Worm (Caenorhabditis elegans) whole organism, L3 larva: ENCODE data around the gene F40G12.11.
"Not testable (repeated sequence)": the region's sequence is repeated elsewhere in the genome, so short reads cannot be mapped to it uniquely, and the experiment has no call there.

Experiments used
- R02D3.7 ChIP-seq: fragments of 150-350 bp; optimal IDR thresholded peaks from 2 replicates; lab custom pipeline; 2014; ENCODE audit warnings: missing biosample characterization, missing genetic modification characterization
- ZK546.5 ChIP-seq: sonication (generic microtip); optimal IDR thresholded peaks from 2 replicates; lab custom pipeline; 2017; ENCODE audit warnings: missing biosample characterization, missing genetic modification characterization
- aly-2 ChIP-seq: fragments of 150-350 bp; optimal IDR thresholded peaks from 2 replicates; lab custom pipeline; 2014; ENCODE audit warnings: missing biosample characterization, missing genetic modification characterization
- ceh-28 ChIP-seq: fragments of 150-350 bp; optimal IDR thresholded peaks from 2 replicates; lab custom pipeline; 2014; ENCODE audit warnings: missing biosample characterization, missing genetic modification reagents, missing genetic modification characterization
- ceh-82 ChIP-seq: fragments of 150-350 bp; optimal IDR thresholded peaks from 2 replicates; lab custom pipeline; 2014; ENCODE audit warnings: missing biosample characterization, missing genetic modification characterization
- ceh-9 ChIP-seq: sonication (generic microtip); optimal IDR thresholded peaks from 2 replicates; lab custom pipeline; 2018; ENCODE audit warnings: missing biosample characterization, missing genetic modification characterization
- egl-27 ChIP-seq: sonication (generic microtip); optimal IDR thresholded peaks from 4 replicates; lab custom pipeline; 2017; ENCODE audit warnings: missing biosample characterization, missing genetic modification reagents, missing genetic modification characterization
- egl-5 ChIP-seq: fragments of 150-350 bp; optimal IDR thresholded peaks from 2 replicates; lab custom pipeline; 2017; ENCODE audit warnings: missing biosample characterization, missing genetic modification reagents, missing genetic modification characterization, inconsistent platforms
- elt-2 ChIP-seq: sonication (generic microtip); optimal IDR thresholded peaks from 2 replicates; lab custom pipeline; 2016; ENCODE audit warnings: missing genetic modification reagents, mild to moderate bottlenecking, missing genetic modification characterization, missing compliant biosample characterization
- eor-1 ChIP-seq, 2 experiments: fragments of 150-350 bp; optimal IDR thresholded peaks; 2 replicates each; lab custom pipeline; 2014 to 2018; ENCODE audit warnings: missing biosample characterization in 2 of 2, missing genetic modification characterization in 2 of 2
- fkh-10 ChIP-seq: sonication (generic microtip); optimal IDR thresholded peaks from 2 replicates; lab custom pipeline; 2017; ENCODE audit warnings: missing biosample characterization, missing genetic modification reagents, missing genetic modification characterization
- fos-1 ChIP-seq: fragments of 150-350 bp; optimal IDR thresholded peaks from 2 replicates; lab custom pipeline; 2014; ENCODE audit warnings: missing biosample characterization, missing genetic modification characterization
- jun-1 ChIP-seq: fragments of 150-350 bp; optimal IDR thresholded peaks from 2 replicates; lab custom pipeline; 2014; ENCODE audit warnings: missing biosample characterization, missing genetic modification reagents, missing genetic modification characterization
- lin-15B ChIP-seq: fragments of 150-350 bp; optimal IDR thresholded peaks from 2 replicates; lab custom pipeline; 2014; ENCODE audit warnings: missing biosample characterization, missing genetic modification characterization
- lsy-12 ChIP-seq: sonication (generic microtip); optimal IDR thresholded peaks from 2 replicates; lab custom pipeline; 2016; ENCODE audit warnings: mild to moderate bottlenecking, missing genetic modification characterization, missing compliant biosample characterization
- mdl-1 ChIP-seq: fragments of 150-350 bp; optimal IDR thresholded peaks from 2 replicates; lab custom pipeline; 2014; ENCODE audit warnings: missing biosample characterization, missing genetic modification characterization
- nfya-1 ChIP-seq: sonication (generic microtip); optimal IDR thresholded peaks from 2 replicates; lab custom pipeline; 2017; ENCODE audit warnings: missing genetic modification characterization, mild to moderate bottlenecking, missing compliant biosample characterization, antibody characterized with exemption, moderate library complexity; ENCODE audit not compliant: insufficient read depth
- nhr-12 ChIP-seq: fragments of 150-350 bp; optimal IDR thresholded peaks from 2 replicates; lab custom pipeline; 2014; ENCODE audit warnings: missing biosample characterization, missing genetic modification characterization
- nhr-237 ChIP-seq: fragments of 150-350 bp; optimal IDR thresholded peaks from 2 replicates; lab custom pipeline; 2014; ENCODE audit warnings: missing biosample characterization, missing genetic modification characterization
- nhr-25 ChIP-seq: sonication (generic microtip); optimal IDR thresholded peaks from 2 replicates; lab custom pipeline; 2017; ENCODE audit warnings: missing biosample characterization, missing genetic modification characterization
- nhr-28 ChIP-seq: fragments of 150-350 bp; optimal IDR thresholded peaks from 2 replicates; lab custom pipeline; 2014; ENCODE audit warnings: missing biosample characterization, missing genetic modification characterization
- nhr-67 ChIP-seq: fragments of 150-350 bp; optimal IDR thresholded peaks from 2 replicates; lab custom pipeline; 2014; ENCODE audit warnings: missing biosample characterization, missing genetic modification characterization
- nhr-76 ChIP-seq: fragments of 150-350 bp; sonication (generic microtip); optimal IDR thresholded peaks from 5 replicates; lab custom pipeline; 2014; ENCODE audit warnings: missing biosample characterization, missing genetic modification characterization
- nhr-77 ChIP-seq: fragments of 150-350 bp; optimal IDR thresholded peaks from 2 replicates; lab custom pipeline; 2014; ENCODE audit warnings: missing biosample characterization, missing genetic modification characterization
- pha-4 ChIP-seq: fragments of 150-350 bp; optimal IDR thresholded peaks from 2 replicates; lab custom pipeline; 2014; ENCODE audit warnings: missing biosample characterization, missing genetic modification reagents, missing genetic modification characterization
- pqm-1 ChIP-seq: fragments of 150-350 bp; optimal IDR thresholded peaks from 2 replicates; lab custom pipeline; 2017; ENCODE audit warnings: missing biosample characterization, missing genetic modification characterization, inconsistent platforms
- skn-1 ChIP-seq: fragments of 150-350 bp; optimal IDR thresholded peaks from 2 replicates; lab custom pipeline; 2014; ENCODE audit warnings: missing biosample characterization, missing genetic modification characterization
- unc-39 ChIP-seq: sonication (generic microtip); optimal IDR thresholded peaks from 4 replicates; lab custom pipeline; 2017; ENCODE audit warnings: missing biosample characterization, missing genetic modification characterization
- unc-62 ChIP-seq: fragments of 150-350 bp; sonication (generic microtip); optimal IDR thresholded peaks from 4 replicates; lab custom pipeline; 2014; ENCODE audit warnings: missing biosample characterization, missing genetic modification reagents, missing genetic modification characterization
- ztf-11 ChIP-seq: fragments of 150-350 bp; optimal IDR thresholded peaks from 2 replicates; lab custom pipeline; 2014; ENCODE audit warnings: missing biosample characterization, missing genetic modification characterization
- ztf-4 ChIP-seq: fragments of 150-350 bp; optimal IDR thresholded peaks from 2 replicates; lab custom pipeline; 2014; ENCODE audit warnings: missing biosample characterization, missing genetic modification characterization

Gene F40G12.11

ce11 chrV:14301076-14301475, 15.1 kb downstream of the F40G12.11 start, which contains the start of gene F14D7.6:
Gene F14D7.6 (plus strand): TSS chrV:14301413.
- TF ChIP-seq pqm-1 (tag; lab: Kevin White, UChicago), result peak; percentile 33
- TF ChIP-seq lsy-12, result no peak
- TF ChIP-seq elt-2, result peak; percentile 59

DNA sequence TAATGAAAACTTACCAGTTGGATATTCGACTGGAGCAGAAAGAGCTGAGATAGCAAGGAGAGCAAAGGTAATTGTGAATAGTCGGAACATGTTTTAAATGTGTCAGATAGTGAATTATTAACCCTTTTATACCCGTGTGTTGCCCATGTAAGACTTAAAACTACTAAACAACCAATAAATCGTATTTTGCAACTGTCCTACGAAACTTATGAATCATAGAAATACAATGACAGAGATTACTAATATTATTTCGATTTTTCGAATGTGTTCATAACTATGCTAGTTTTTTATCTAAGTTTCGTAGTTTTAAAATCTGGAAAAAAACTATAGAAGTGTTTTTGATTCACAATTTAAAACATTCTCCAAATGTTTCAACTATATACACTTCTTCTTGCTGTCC, 20.8 kb downstream of the F40G12.11 start, which contains the start of gene spig-4:
spig-4 (minus strand) TSS at position 101 of the 400 bp plus-strand sequence.
- TF ChIP-seq ceh-9, nhr-237, lin-15B (tag; lab: Kevin White, UChicago): not testable (repeated sequence)
- TF ChIP-seq, all 47 proteins: peak for 0; not testable (repeated sequence) for 47

- not testable (repeated sequence) for TF ChIP-seq unc-62 (GFP tag; lab: Kevin White, UChicago); nhr-67 (tag; lab: Kevin White, UChicago); lsy-12
These were observed 22.2 kb downstream of the F40G12.11 start, which contains the start of gene spig-5 for ce11 chrV:14308164-14308563. Gene spig-5 (plus strand): TSS chrV:14308464.

DNA sequence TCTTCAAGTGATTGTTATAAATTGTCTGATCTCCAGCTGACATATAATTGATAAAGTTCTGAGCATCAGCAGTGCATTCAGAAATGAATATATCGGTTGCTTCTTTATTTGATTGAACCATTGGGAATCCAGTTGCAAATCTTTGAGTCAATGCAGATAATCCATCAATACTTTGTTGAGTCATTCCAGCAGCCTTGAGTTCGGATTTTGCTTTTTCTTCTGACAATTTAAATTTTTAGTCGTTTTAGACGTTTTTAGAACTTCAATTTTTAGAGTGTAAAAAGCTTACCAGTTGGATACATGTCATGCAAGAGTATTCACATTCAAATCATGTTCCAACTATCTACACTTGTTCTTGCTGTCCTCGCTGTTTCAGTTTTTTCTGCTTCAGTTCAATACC, 23.7 kb downstream of the F40G12.11 start, which contains the start of gene F14D7.14:
F14D7.14 (plus strand) TSS at position 301 of the 400 bp plus-strand sequence.
- TF ChIP-seq ceh-28, ztf-4, nhr-12 (tag; lab: Kevin White, UChicago): not testable (repeated sequence)

- TF ChIP-seq nhr-67 (tag; lab: Kevin White, UChicago), result no peak
- TF ChIP-seq mdl-1 (tag; lab: Kevin White, UChicago), result no peak
- no peak for TF ChIP-seq skn-1 (tag; lab: Kevin White, UChicago)
- TF ChIP-seq ztf-11, result no peak
- TF ChIP-seq nfya-1, result no peak
- no peak for TF ChIP-seq fos-1 (tag; lab: Kevin White, UChicago)
- TF ChIP-seq lin-15B (tag; lab: Kevin White, UChicago), result no peak
- no peak for TF ChIP-seq pha-4 (tag; lab: Kevin White, UChicago)
- TF ChIP-seq unc-39, result no peak
- TF ChIP-seq eor-1 (tag; optimal IDR thresholded peaks at IDR 0.05; lab: Kevin White, UChicago), result no peak
- TF ChIP-seq ceh-9 (tag; lab: Kevin White, UChicago), result no peak
- no peak for TF ChIP-seq egl-27
- no peak for TF ChIP-seq nhr-28
- TF ChIP-seq nhr-76 (tag; lab: Kevin White, UChicago), result no peak
These were observed 25.1 kb downstream of the F40G12.11 start, which contains the start of gene ddn-3 for ce11 chrV:14311115-14311514. Gene ddn-3 (minus strand): TSS chrV:14311215.

DNA sequence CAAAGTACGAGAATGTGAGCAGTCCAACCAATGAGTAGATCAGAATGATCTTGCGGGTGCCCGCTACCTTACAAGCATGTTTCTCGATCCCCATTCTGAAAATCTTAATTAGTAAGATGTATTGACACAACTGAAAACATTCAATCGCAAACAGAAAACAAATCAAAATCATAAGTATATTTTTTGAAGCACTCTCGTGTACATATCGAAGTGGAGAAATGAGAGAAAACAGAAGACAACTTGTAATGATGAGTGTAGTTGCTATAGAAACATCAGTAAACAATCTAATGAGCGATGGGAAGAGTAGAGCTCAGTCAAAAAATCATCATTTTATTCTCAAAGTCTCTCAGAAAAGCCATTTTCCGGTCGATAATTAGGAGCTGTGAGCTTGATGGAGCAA, 26.7 kb downstream of the F40G12.11 start, which contains the start of gene F14D7.8:
F14D7.8 (minus strand) TSS at position 101 of the 400 bp plus-strand sequence.
- TF ChIP-seq nhr-77 (tag; lab: Kevin White, UChicago) (no peak), unc-62 (GFP tag; lab: Kevin White, UChicago) (no peak), fkh-10 (GFP tag; lab: Kevin White, UChicago) (no peak), nhr-67 (tag; lab: Kevin White, UChicago) (no peak), ZK546.5 (tag; lab: Kevin White, UChicago) (no peak), nhr-237 (tag; lab: Kevin White, UChicago) (no peak)

ce11 chrV:14314236-14314635, 28.3 kb downstream of the F40G12.11 start, which contains the start of gene F47B8.1:
Gene F47B8.1 (minus strand): TSS chrV:14314336.
- TF ChIP-seq jun-1 (tag; lab: Kevin White, UChicago), result no peak
- no peak for TF ChIP-seq pqm-1 (tag; lab: Kevin White, UChicago)
- no peak for TF ChIP-seq fkh-10 (GFP tag; lab: Kevin White, UChicago)
- no peak for TF ChIP-seq unc-62 (GFP tag; lab: Kevin White, UChicago)
- no peak for TF ChIP-seq pha-4 (tag; lab: Kevin White, UChicago)
- no peak for TF ChIP-seq lin-15B (tag; lab: Kevin White, UChicago)
- TF ChIP-seq nhr-76 (tag; lab: Kevin White, UChicago), result no peak
- TF ChIP-seq R02D3.7, result no peak
- no peak for TF ChIP-seq ceh-82
- TF ChIP-seq unc-39, result no peak
- TF ChIP-seq aly-2, result no peak
- no peak for TF ChIP-seq nhr-28
- no peak for TF ChIP-seq skn-1 (tag; lab: Kevin White, UChicago)
- TF ChIP-seq mdl-1 (tag; lab: Kevin White, UChicago), result no peak
- no peak for TF ChIP-seq egl-5 (tag; lab: Kevin White, UChicago)
- TF ChIP-seq eor-1 (tag; optimal IDR thresholded peaks at IDR 0.05; lab: Kevin White, UChicago), result no peak
- no peak for TF ChIP-seq ztf-4 (tag; lab: Kevin White, UChicago)
- no peak for TF ChIP-seq nhr-25 (tag; lab: Kevin White, UChicago)
